Worm (Caenorhabditis elegans): ENCODE data around the gene ZK856.7.

- TF ChIP-seq ztf-4 (tag; optimal IDR thresholded peaks at IDR 0.05) (no peak), ama-1 (optimal IDR thresholded peaks at IDR 0.05) (no peak), snpc-4 (tag; optimal IDR thresholded peaks at IDR 0.05) (no peak)
These were observed 35.5 kb upstream of the ZK856.7 start, which contains the start of gene C51E3.6 for ce11 chrV:10166368-10166767.
